Fruit fly (Drosophila melanogaster) whole organism, embryonic: Measurements from ENCODE around the gene vkg.

ENCODE experiments used
- Awh ChIP-seq: fragments of 200-800 bp; sonication (Bioruptor generic); IDR thresholded peaks from 2 replicates; pipeline ENCODE4, ENCODE4 v1.3.6; 2022; ENCODE audit warnings: missing biosample characterization, missing genetic modification characterization
- Blimp-1 ChIP-seq: fragments of 200-800 bp; sonication (Bioruptor generic); optimal IDR thresholded peaks from 3 replicates; lab custom pipeline; 2018; ENCODE audit warnings: missing biosample characterization, missing genetic modification characterization, mild to moderate bottlenecking, moderate library complexity, missing genetic modification reagents
- CG10565 ChIP-seq: fragments of 200-800 bp; sonication (Bioruptor generic); optimal IDR thresholded peaks from 3 replicates; lab custom pipeline; 2016; ENCODE audit warnings: missing biosample characterization, mild to moderate bottlenecking, missing genetic modification characterization
- CG11398 ChIP-seq: fragments of 200-800 bp; sonication (Bioruptor generic); optimal IDR thresholded peaks from 2 replicates; lab custom pipeline; 2016; ENCODE audit warnings: missing biosample characterization, missing genetic modification characterization
- CG12236 ChIP-seq: fragments of 200-800 bp; sonication (Bioruptor generic); optimal IDR thresholded peaks from 2 replicates; lab custom pipeline; 2016; ENCODE audit warnings: missing biosample characterization, missing genetic modification characterization
- CG13287 ChIP-seq: fragments of 200-800 bp; sonication (Bioruptor generic); IDR thresholded peaks from 2 replicates; pipeline ENCODE4 v1.3.6; 2022; ENCODE audit warnings: missing biosample characterization, missing genetic modification characterization; ENCODE audit not compliant: partially characterized antibody
- CG15269 ChIP-seq: fragments of 200-800 bp; sonication (Bioruptor generic); optimal IDR thresholded peaks from 2 replicates; lab custom pipeline; 2018; ENCODE audit warnings: missing biosample characterization, mild to moderate bottlenecking, missing genetic modification characterization, moderate library complexity
- CG1603 ChIP-seq: fragments of 200-800 bp; sonication (Bioruptor generic); optimal IDR thresholded peaks from 2 replicates; lab custom pipeline; 2019; ENCODE audit warnings: missing biosample characterization, mild to moderate bottlenecking, missing genetic modification characterization, moderate library complexity
- CG17802 ChIP-seq: fragments of 200-800 bp; sonication (Bioruptor generic); optimal IDR thresholded peaks from 2 replicates; lab custom pipeline; 2018; ENCODE audit warnings: missing biosample characterization, mild to moderate bottlenecking, missing genetic modification characterization, moderate library complexity
- CG17829 ChIP-seq: fragments of 200-800 bp; optimal IDR thresholded peaks from 2 replicates; lab custom pipeline; 2019; ENCODE audit warnings: missing biosample characterization, mild to moderate bottlenecking, missing genetic modification characterization, moderate library complexity
- CG2202 ChIP-seq: fragments of 200-800 bp; sonication (Bioruptor generic); optimal IDR thresholded peaks from 2 replicates; lab custom pipeline; 2018; ENCODE audit warnings: missing biosample characterization, mild to moderate bottlenecking, missing genetic modification characterization
- CG4404 ChIP-seq: fragments of 200-800 bp; sonication (Bioruptor generic); IDR thresholded peaks from 2 replicates; pipeline ENCODE4 v1.3.6; 2022; ENCODE audit warnings: missing biosample characterization, missing genetic modification characterization
- CG6175 ChIP-seq: fragments of 200-800 bp; sonication (Bioruptor generic); IDR thresholded peaks from 3 replicates; pipeline ENCODE4 v1.3.6; 2022; ENCODE audit warnings: missing biosample characterization, missing genetic modification characterization
- CG7271 ChIP-seq: fragments of 200-800 bp; sonication (Bioruptor generic); optimal IDR thresholded peaks from 2 replicates; lab custom pipeline; 2018; ENCODE audit warnings: missing biosample characterization, mild to moderate bottlenecking, missing genetic modification characterization, moderate library complexity
- CG7987 ChIP-seq: fragments of 200-800 bp; sonication (Bioruptor generic); optimal IDR thresholded peaks from 2 replicates; lab custom pipeline; 2018; ENCODE audit warnings: missing biosample characterization, mild to moderate bottlenecking, missing genetic modification characterization, moderate library complexity
- CG9817 ChIP-seq: fragments of 200-800 bp; sonication (Bioruptor generic); optimal IDR thresholded peaks from 2 replicates; lab custom pipeline; 2018; ENCODE audit warnings: missing biosample characterization, mild to moderate bottlenecking, missing genetic modification characterization, moderate library complexity
- CHES-1-like ChIP-seq: fragments of 200-800 bp; sonication (Bioruptor generic); optimal IDR thresholded peaks from 2 replicates; lab custom pipeline; 2016; ENCODE audit warnings: missing biosample characterization, missing genetic modification characterization
- Dip2 ChIP-seq: fragments of 200-800 bp; sonication (Bioruptor generic); IDR thresholded peaks from 2 replicates; pipeline ENCODE4 v1.3.6; 2022; ENCODE audit warnings: missing biosample characterization, missing genetic modification characterization
- HLH3B ChIP-seq: fragments of 200-800 bp; sonication (Bioruptor generic); IDR thresholded peaks from 2 replicates; pipeline ENCODE4 v1.3.6; 2022; ENCODE audit warnings: missing biosample characterization, missing genetic modification characterization
- Hr51 ChIP-seq, 2 experiments: fragments of 200-800 bp; sonication (Bioruptor generic); optimal IDR thresholded peaks; 2 replicates in 1 of 2; 3 replicates in 1 of 2; lab custom pipeline; 2016 to 2018; ENCODE audit warnings: missing biosample characterization in 2 of 2, missing genetic modification characterization in 2 of 2, mild to moderate bottlenecking in 1 of 2, moderate library complexity in 1 of 2
- Lim3 ChIP-seq: fragments of 200-800 bp; sonication (Bioruptor generic); IDR thresholded peaks from 2 replicates; pipeline ENCODE4 v1.3.6; 2022; ENCODE audit warnings: missing biosample characterization, missing genetic modification characterization
- Mad ChIP-seq: fragments of 200-800 bp; sonication (Bioruptor generic); optimal IDR thresholded peaks from 2 replicates; lab custom pipeline; 2016; ENCODE audit warnings: missing biosample characterization, missing genetic modification characterization
- Meics ChIP-seq: fragments of 200-800 bp; sonication (Bioruptor generic); optimal IDR thresholded peaks from 2 replicates; lab custom pipeline; 2017; ENCODE audit warnings: missing biosample characterization, mild to moderate bottlenecking, missing genetic modification characterization
- Oaz ChIP-seq: fragments of 200-800 bp; sonication (Bioruptor generic); IDR thresholded peaks from 2 replicates; pipeline ENCODE4 v1.3.6; 2022; ENCODE audit warnings: missing biosample characterization, missing genetic modification characterization
- Ptx1 ChIP-seq: fragments of 200-800 bp; sonication (Bioruptor generic); IDR thresholded peaks from 2 replicates; pipeline ENCODE4 v1.3.6; 2022; ENCODE audit warnings: missing biosample characterization, missing genetic modification characterization
- Ravus ChIP-seq: fragments of 200-800 bp; sonication (Bioruptor generic); IDR thresholded peaks from 2 replicates; pipeline ENCODE4 v1.3.6; 2022; ENCODE audit warnings: missing biosample characterization, missing genetic modification characterization
- Tbp ChIP-seq: fragments of >200 bp; optimal IDR thresholded peaks from 2 replicates; lab custom pipeline; 2018; ENCODE audit warnings: missing biosample characterization, missing genetic modification characterization
- ac ChIP-seq: fragments of 200-800 bp; sonication (Bioruptor generic); optimal IDR thresholded peaks from 3 replicates; lab custom pipeline; 2017; ENCODE audit warnings: missing biosample characterization, mild to moderate bottlenecking, missing genetic modification characterization
- ase ChIP-seq: fragments of 200-800 bp; sonication (Bioruptor generic); IDR thresholded peaks from 3 replicates; pipeline ENCODE4 v1.3.6; 2022; ENCODE audit warnings: missing biosample characterization, missing genetic modification characterization
- btn ChIP-seq: fragments of 200-800 bp; sonication (Bioruptor generic); optimal IDR thresholded peaks from 2 replicates; lab custom pipeline; 2016; ENCODE audit warnings: missing biosample characterization, missing genetic modification characterization
- dati ChIP-seq: fragments of 200-800 bp; sonication (Bioruptor generic); IDR thresholded peaks from 2 replicates; pipeline ENCODE4 v1.3.6; 2022; ENCODE audit warnings: missing biosample characterization, missing genetic modification characterization
- dpn ChIP-seq, 2 experiments: fragments of 200-800 bp; sonication (Bioruptor generic); optimal IDR thresholded peaks; 3 replicates each; lab custom pipeline; 2016; ENCODE audit warnings: missing biosample characterization in 2 of 2, missing genetic modification characterization in 2 of 2
- esg ChIP-seq: fragments of 200-800 bp; sonication (Bioruptor generic); conservative IDR thresholded peaks from 2 replicates; pipeline ENCODE4 v1.3.6; 2022; ENCODE audit warnings: missing biosample characterization, missing genetic modification characterization
- fru ChIP-seq: fragments of >200 bp; optimal IDR thresholded peaks from 2 replicates; lab custom pipeline; 2017
- gce ChIP-seq: fragments of 200-800 bp; sonication (Bioruptor generic); IDR thresholded peaks from 3 replicates; pipeline ENCODE4 v1.3.6; 2022; ENCODE audit warnings: missing biosample characterization, missing genetic modification characterization
- hkb ChIP-seq, 2 experiments: fragments of 200-800 bp in 1 of 2; fragments of >200 bp in 1 of 2; sonication (Bioruptor generic) in 1 of 2; IDR thresholded peaks in 1 of 2; optimal IDR thresholded peaks in 1 of 2; 2 replicates each; pipeline versions ENCODE4 v1.3.6 to Lab custom; 2017 to 2022; ENCODE audit warnings: missing biosample characterization in 1 of 2, missing genetic modification characterization in 1 of 2
- jing ChIP-seq: fragments of 200-800 bp; sonication (Bioruptor generic); optimal IDR thresholded peaks from 2 replicates; lab custom pipeline; 2018; ENCODE audit warnings: missing biosample characterization, mild to moderate bottlenecking, missing genetic modification characterization
- jumu ChIP-seq: fragments of 200-800 bp; sonication (Bioruptor generic); optimal IDR thresholded peaks from 3 replicates; lab custom pipeline; 2016; ENCODE audit warnings: missing biosample characterization, missing genetic modification characterization
- mirr ChIP-seq: fragments of 200-800 bp; sonication (Bioruptor generic); optimal IDR thresholded peaks from 3 replicates; lab custom pipeline; 2018; ENCODE audit warnings: missing biosample characterization, mild to moderate bottlenecking, missing genetic modification characterization
- nerfin-2 ChIP-seq: fragments of 200-800 bp; sonication (Bioruptor generic); IDR thresholded peaks from 2 replicates; pipeline ENCODE4 v1.3.6; 2022; ENCODE audit warnings: missing biosample characterization, missing genetic modification characterization; ENCODE audit not compliant: partially characterized antibody
- pb ChIP-seq: fragments of 200-800 bp; sonication (Bioruptor generic); optimal IDR thresholded peaks from 3 replicates; lab custom pipeline; 2016; ENCODE audit warnings: missing biosample characterization, missing genetic modification characterization
- prd ChIP-seq, 3 experiments: fragments of >200 bp in 2 of 3; fragments of 200-800 bp in 1 of 3; sonication (Bioruptor generic) in 1 of 3; optimal IDR thresholded peaks in 2 of 3; IDR thresholded peaks in 1 of 3; 2 replicates in 2 of 3; 3 replicates in 1 of 3; pipeline versions ENCODE4 v1.3.6 to Lab custom; 2017 to 2022; ENCODE audit warnings: missing biosample characterization in 1 of 3, missing genetic modification characterization in 1 of 3
- sens-2 ChIP-seq: fragments of 200-800 bp; sonication (Bioruptor generic); IDR thresholded peaks from 2 replicates; pipeline ENCODE4 v1.3.6; 2022; ENCODE audit warnings: missing biosample characterization, missing genetic modification characterization
- sima ChIP-seq: fragments of 200-800 bp; sonication (Bioruptor generic); optimal IDR thresholded peaks from 2 replicates; lab custom pipeline; 2016; ENCODE audit warnings: missing biosample characterization, missing genetic modification characterization
- sna ChIP-seq: fragments of 200-800 bp; sonication (Bioruptor generic); IDR thresholded peaks from 2 replicates; pipeline ENCODE4 v1.3.6; 2022; ENCODE audit warnings: missing biosample characterization, missing genetic modification characterization; ENCODE audit not compliant: partially characterized antibody
- tll ChIP-seq, 2 experiments: fragments of 200-800 bp in 1 of 2; fragments of >200 bp in 1 of 2; sonication (Bioruptor generic) in 1 of 2; optimal IDR thresholded peaks; 2 replicates each; lab custom pipeline; 2017 to 2019; ENCODE audit warnings: missing biosample characterization in 2 of 2, missing genetic modification characterization in 2 of 2, mild to moderate bottlenecking in 1 of 2, moderate library complexity in 1 of 2
- tx ChIP-seq: fragments of 200-800 bp; sonication (Bioruptor generic); optimal IDR thresholded peaks from 2 replicates; lab custom pipeline; 2016; ENCODE audit warnings: missing biosample characterization, missing genetic modification characterization
- vnd ChIP-seq: fragments of 200-800 bp; sonication (Bioruptor generic); IDR thresholded peaks from 3 replicates; pipeline ENCODE4 v1.3.6; 2022; ENCODE audit warnings: missing biosample characterization, missing genetic modification characterization; ENCODE audit not compliant: partially characterized antibody
- zfh1 ChIP-seq: fragments of 200-800 bp; sonication (Bioruptor generic); IDR thresholded peaks from 3 replicates; pipeline ENCODE4 v1.3.6; 2022; ENCODE audit warnings: missing biosample characterization, missing genetic modification characterization

vkg gene

dm6 chr2L:5052367-5052914, 24.4 kb upstream of the vkg start, which contains the start of gene senju (continued):
- no peak; the same call in 1 of the 2 replicates for TF ChIP-seq Ravus (GFP tag; lab: Robert Waterston, UW)
- TF ChIP-seq CG4404 (GFP tag; lab: Robert Waterston, UW): peak; percentile 52
- peak; percentile 78 for TF ChIP-seq btn
- TF ChIP-seq hkb (optimal IDR thresholded peaks at IDR 0.05; lab: Kevin White, UChicago): no peak
- TF ChIP-seq hkb (GFP tag; IDR thresholded peaks at IDR 0.05; lab: Robert Waterston, UW): peak; percentile 84
- peak; percentile 84 for TF ChIP-seq mirr (GFP tag; lab: Kevin White, UChicago)
- no peak for TF ChIP-seq CG7271 (tag; lab: Kevin White, UChicago)
- TF ChIP-seq ac: peak; percentile 15
- peak; percentile 76 for TF ChIP-seq sens-2 (GFP tag; lab: Robert Waterston, UW)
- peak; percentile 76 for TF ChIP-seq ase
- peak; percentile 85 to 93 for TF ChIP-seq dpn (GFP tag; optimal IDR thresholded peaks at IDR 0.05; lab: Kevin White, UChicago)
- TF ChIP-seq CG9817: peak; percentile 51
- no peak for TF ChIP-seq sna (GFP tag; lab: Robert Waterston, UW)
- TF ChIP-seq CG6175 (GFP tag; lab: Robert Waterston, UW): peak; percentile 52; the same call in 2 of the 3 replicates
- peak; percentile 76 for TF ChIP-seq jing (GFP tag; lab: Kevin White, UChicago)
- peak; percentile 79 for TF ChIP-seq pb (GFP tag; lab: Kevin White, UChicago)
- TF ChIP-seq esg (GFP tag; lab: Robert Waterston, UW): peak; percentile 67
- peak; percentile 84 for TF ChIP-seq Ptx1
- peak; percentile 69 for TF ChIP-seq CG13287 (GFP tag; lab: Robert Waterston, UW)
- TF ChIP-seq Blimp-1 (GFP tag; lab: Kevin White, UChicago): peak; percentile 71
- peak; percentile 85 for TF ChIP-seq CG11398 (GFP tag; lab: Kevin White, UChicago)
- TF ChIP-seq CG15269 (tag; lab: Kevin White, UChicago): peak; percentile 83
- TF ChIP-seq Hr51 (GFP tag; optimal IDR thresholded peaks at IDR 0.05; lab: Kevin White, UChicago): peak; percentile 82 to 86
- TF ChIP-seq prd (optimal IDR thresholded peaks at IDR 0.05; lab: Kevin White, UChicago): no peak
- peak; percentile 84 for TF ChIP-seq prd (GFP tag; IDR thresholded peaks at IDR 0.05; lab: Robert Waterston, UW)
- TF ChIP-seq CG2202 (tag; lab: Kevin White, UChicago): peak; percentile 77
- no peak for TF ChIP-seq Tbp (GFP tag; lab: Kevin White, UChicago)
- TF ChIP-seq Dip2 (GFP tag; lab: Robert Waterston, UW): no peak
- peak; percentile 37; the same call in 1 of the 2 replicates for TF ChIP-seq Lim3
- TF ChIP-seq gce (GFP tag; lab: Robert Waterston, UW): peak; percentile 79; the same call in 2 of the 3 replicates
- TF ChIP-seq vnd: peak; percentile 23; the same call in 1 of the 3 replicates
- TF ChIP-seq CHES-1-like: peak; percentile 96
- TF ChIP-seq zfh1: peak; percentile 83; the same call in 2 of the 3 replicates
- TF ChIP-seq Awh (GFP tag; lab: Robert Waterston, UW): peak; percentile 83
- TF ChIP-seq sima (GFP tag; lab: Kevin White, UChicago): peak; percentile 53
- TF ChIP-seq fru (lab: Kevin White, UChicago): no peak
- TF ChIP-seq Oaz (GFP tag; lab: Robert Waterston, UW): 0 out of 2 replicates have a peak, but pooled peaks have one; percentile 30
- TF ChIP-seq tx (GFP tag; lab: Kevin White, UChicago): peak; percentile 82
- TF ChIP-seq CG10565 (GFP tag; lab: Kevin White, UChicago): no peak
- TF ChIP-seq tll (GFP tag; optimal IDR thresholded peaks at IDR 0.05; lab: Kevin White, UChicago): peak in 1 of 2 experiments; percentile 19
- TF ChIP-seq nerfin-2: no peak
- peak; percentile 89 for TF ChIP-seq jumu (GFP tag; lab: Kevin White, UChicago)
- TF ChIP-seq HLH3B (GFP tag; lab: Robert Waterston, UW): peak; percentile 78
- TF ChIP-seq CG1603: peak; percentile 76
- TF ChIP-seq Meics (GFP tag; lab: Kevin White, UChicago): peak; percentile 88
- TF ChIP-seq dati (GFP tag; lab: Robert Waterston, UW): peak; percentile 73; the same call in 1 of the 2 replicates
- peak; percentile 93 for TF ChIP-seq CG7987 (GFP tag; lab: Kevin White, UChicago)
- peak; percentile 63 for TF ChIP-seq CG17829 (tag; lab: Kevin White, UChicago)
- TF ChIP-seq CG12236 (GFP tag; lab: Kevin White, UChicago): peak; percentile 62
- no peak for TF ChIP-seq CG17802 (tag; lab: Kevin White, UChicago)
- TF ChIP-seq Mad: peak; percentile 83
